Worm (Caenorhabditis elegans) whole organism, mixed stage, embryonic: Measurements from ENCODE around the gene ceh-22.

Experiments
- M03D4.4 ChIP-seq: sonication (generic microtip); optimal IDR thresholded peaks from 2 replicates; lab custom pipeline; 2017; ENCODE audit warnings: mild to moderate bottlenecking, missing genetic modification characterization, missing compliant biosample characterization
- bed-3 ChIP-seq: fragments of 200-800 bp; sonication (Bioruptor generic); optimal IDR thresholded peaks from 3 replicates; lab custom pipeline; 2018; ENCODE audit warnings: mild to moderate bottlenecking, missing genetic modification characterization, moderate library complexity, missing compliant biosample characterization
- blmp-1 ChIP-seq: fragments of 150-350 bp; optimal IDR thresholded peaks from 2 replicates; lab custom pipeline; 2014; ENCODE audit warnings: missing biosample characterization, missing genetic modification characterization
- ceh-39 ChIP-seq: fragments of 150-350 bp; optimal IDR thresholded peaks from 2 replicates; lab custom pipeline; 2014; ENCODE audit warnings: missing biosample characterization, missing genetic modification characterization
- ceh-43 ChIP-seq: fragments of 200-800 bp; sonication (Bioruptor generic); optimal IDR thresholded peaks from 2 replicates; lab custom pipeline; 2018; ENCODE audit warnings: mild to moderate bottlenecking, missing genetic modification characterization, moderate library complexity, missing compliant biosample characterization
- ceh-83 ChIP-seq: fragments of 200-800 bp; sonication (Bioruptor generic); optimal IDR thresholded peaks from 2 replicates; lab custom pipeline; 2018; ENCODE audit warnings: mild to moderate bottlenecking, missing genetic modification characterization, missing compliant biosample characterization
- ces-1 ChIP-seq: fragments of 150-350 bp; optimal IDR thresholded peaks from 2 replicates; lab custom pipeline; 2014; ENCODE audit warnings: missing biosample characterization, missing genetic modification reagents, missing genetic modification characterization
- cnd-1 ChIP-seq: fragments of 200-800 bp; sonication (Bioruptor generic); optimal IDR thresholded peaks from 2 replicates; lab custom pipeline; 2018; ENCODE audit warnings: mild to moderate bottlenecking, missing genetic modification characterization, missing compliant biosample characterization
- drap-1 ChIP-seq: fragments of 200-800 bp; sonication (Bioruptor generic); optimal IDR thresholded peaks from 3 replicates; lab custom pipeline; 2018; ENCODE audit warnings: mild to moderate bottlenecking, missing genetic modification characterization, missing compliant biosample characterization
- elt-1 ChIP-seq: sonication (generic microtip); optimal IDR thresholded peaks from 2 replicates; lab custom pipeline; 2017; ENCODE audit warnings: missing genetic modification characterization, mild to moderate bottlenecking, missing compliant biosample characterization, antibody characterized with exemption, moderate library complexity, borderline replicate concordance; ENCODE audit not compliant: insufficient read depth
- elt-3 ChIP-seq: fragments of 150-350 bp; optimal IDR thresholded peaks from 2 replicates; lab custom pipeline; 2014; ENCODE audit warnings: missing biosample characterization, missing genetic modification characterization
- flh-1 ChIP-seq: fragments of 200-800 bp; sonication (Bioruptor generic); optimal IDR thresholded peaks from 2 replicates; lab custom pipeline; 2018; ENCODE audit warnings: mild to moderate bottlenecking, missing genetic modification characterization, moderate library complexity, missing compliant biosample characterization
- ham-2 ChIP-seq: fragments of 200-800 bp; sonication (Bioruptor generic); optimal IDR thresholded peaks from 2 replicates; lab custom pipeline; 2018; ENCODE audit warnings: mild to moderate bottlenecking, missing genetic modification characterization, missing compliant biosample characterization
- hlh-1 ChIP-seq: fragments of 150-350 bp; optimal IDR thresholded peaks from 2 replicates; lab custom pipeline; 2014; ENCODE audit warnings: missing biosample characterization, missing genetic modification reagents, missing genetic modification characterization
- lin-13 ChIP-seq: fragments of 150-350 bp; optimal IDR thresholded peaks from 2 replicates; lab custom pipeline; 2014; ENCODE audit warnings: missing biosample characterization, missing genetic modification characterization
- lin-32 ChIP-seq: fragments of 200-800 bp; sonication (Bioruptor generic); optimal IDR thresholded peaks from 2 replicates; lab custom pipeline; 2018; ENCODE audit warnings: mild to moderate bottlenecking, missing genetic modification characterization, missing compliant biosample characterization
- lsy-2 ChIP-seq: fragments of 150-350 bp; optimal IDR thresholded peaks from 2 replicates; lab custom pipeline; 2014; ENCODE audit warnings: missing biosample characterization, missing genetic modification characterization
- mab-5 ChIP-seq: fragments of 150-350 bp; optimal IDR thresholded peaks from 2 replicates; lab custom pipeline; 2014; ENCODE audit warnings: missing biosample characterization, missing genetic modification characterization
- mls-2 ChIP-seq: sonication (generic microtip); optimal IDR thresholded peaks from 2 replicates; lab custom pipeline; 2016; ENCODE audit warnings: mild to moderate bottlenecking, missing genetic modification characterization, moderate library complexity, missing compliant biosample characterization
- nhr-12 ChIP-seq: fragments of 150-350 bp; optimal IDR thresholded peaks from 2 replicates; lab custom pipeline; 2014; ENCODE audit warnings: missing biosample characterization, missing genetic modification characterization
- nhr-2 ChIP-seq: fragments of 150-350 bp; optimal IDR thresholded peaks from 2 replicates; lab custom pipeline; 2014; ENCODE audit warnings: missing biosample characterization, missing genetic modification characterization
- nhr-28 ChIP-seq: fragments of 150-350 bp; optimal IDR thresholded peaks from 2 replicates; lab custom pipeline; 2014; ENCODE audit warnings: missing biosample characterization, missing genetic modification characterization
- pha-4 ChIP-seq: fragments of 150-350 bp; optimal IDR thresholded peaks from 2 replicates; lab custom pipeline; 2018; ENCODE audit warnings: missing biosample characterization, missing genetic modification reagents, missing genetic modification characterization
- sem-2 ChIP-seq: fragments of 200-800 bp; sonication (Bioruptor generic); optimal IDR thresholded peaks from 2 replicates; lab custom pipeline; 2018; ENCODE audit warnings: mild to moderate bottlenecking, missing genetic modification characterization, missing compliant biosample characterization
- snpc-4 ChIP-seq: fragments of 150-350 bp; optimal IDR thresholded peaks from 2 replicates; lab custom pipeline; 2014; ENCODE audit warnings: missing biosample characterization, missing genetic modification characterization
- sptf-1 ChIP-seq: sonication (generic microtip); optimal IDR thresholded peaks from 2 replicates; lab custom pipeline; 2017; ENCODE audit warnings: mild to moderate bottlenecking, missing genetic modification characterization, moderate library complexity, missing compliant biosample characterization
- tbx-8 ChIP-seq: fragments of 200-800 bp; sonication (Bioruptor generic); optimal IDR thresholded peaks from 2 replicates; lab custom pipeline; 2018; ENCODE audit warnings: mild to moderate bottlenecking, missing genetic modification characterization, moderate library complexity, missing compliant biosample characterization
- unc-120 ChIP-seq: sonication (generic microtip); optimal IDR thresholded peaks from 2 replicates; lab custom pipeline; 2017; ENCODE audit warnings: missing genetic modification characterization, missing compliant biosample characterization; ENCODE audit not compliant: poor library complexity, severe bottlenecking
- unc-62 ChIP-seq: fragments of 150-350 bp; optimal IDR thresholded peaks from 2 replicates; lab custom pipeline; 2014; ENCODE audit warnings: missing biosample characterization, missing genetic modification reagents, missing genetic modification characterization
- zip-8 ChIP-seq: fragments of 150-350 bp; optimal IDR thresholded peaks from 2 replicates; lab custom pipeline; 2014; ENCODE audit warnings: missing biosample characterization, missing genetic modification characterization
- ztf-11 ChIP-seq: fragments of 150-350 bp; optimal IDR thresholded peaks from 2 replicates; lab custom pipeline; 2014; ENCODE audit warnings: missing biosample characterization, missing genetic modification characterization

The ceh-22 gene

ce11 chrV:10671618-10672017, at the start of gene ceh-22:
TSS of gene ceh-22 (plus strand) at chrV:10671918.
- TF ChIP-seq nhr-2, result no peak
- TF ChIP-seq ceh-43 (GFP tag; lab: Kevin White, UChicago), result no peak
- TF ChIP-seq lin-32 (GFP tag; lab: Kevin White, UChicago), result no peak
- no peak for TF ChIP-seq ztf-11 (tag; lab: Kevin White, UChicago)
- no peak for TF ChIP-seq ceh-39 (tag; lab: Kevin White, UChicago)
- no peak for TF ChIP-seq tbx-8 (GFP tag; lab: Kevin White, UChicago)
- TF ChIP-seq mls-2 (tag; lab: Kevin White, UChicago), result no peak
- no peak for TF ChIP-seq M03D4.4 (tag; lab: Kevin White, UChicago)
- no peak for TF ChIP-seq hlh-1
- no peak for TF ChIP-seq ces-1 (GFP tag; lab: Kevin White, UChicago)

ce11 chrV:10630497-10630896, 41.2 kb upstream of the ceh-22 start:
- TF ChIP-seq zip-8 (tag; lab: Kevin White, UChicago) (no peak), drap-1 (GFP tag; lab: Kevin White, UChicago) (no peak), lsy-2 (tag; lab: Kevin White, UChicago) (no peak), elt-1 (tag; lab: Kevin White, UChicago) (no peak), unc-62 (GFP tag; lab: Kevin White, UChicago) (no peak), bed-3 (no peak), nhr-12 (tag; lab: Kevin White, UChicago) (no peak), sem-2 (GFP tag; lab: Kevin White, UChicago) (no peak), hlh-1 (no peak), sptf-1 (tag; lab: Kevin White, UChicago) (no peak), cnd-1 (tag; lab: Kevin White, UChicago) (no peak), elt-3 (tag; lab: Kevin White, UChicago) (no peak), snpc-4 (no peak), flh-1 (GFP tag; lab: Kevin White, UChicago) (no peak), mls-2 (tag; lab: Kevin White, UChicago) (no peak), nhr-2 (no peak), M03D4.4 (tag; lab: Kevin White, UChicago) (no peak), ztf-11 (tag; lab: Kevin White, UChicago) (no peak), ceh-83 (GFP tag; lab: Kevin White, UChicago) (no peak)

ce11 chrV:10632758-10633157, 39.0 kb upstream of the ceh-22 start, which contains the start of gene mab-23:
TSS of gene mab-23 (plus strand) at chrV:10633058.
- TF ChIP-seq unc-62 (GFP tag; lab: Kevin White, UChicago) (no peak), cnd-1 (tag; lab: Kevin White, UChicago) (no peak), M03D4.4 (tag; lab: Kevin White, UChicago) (no peak), nhr-12 (tag; lab: Kevin White, UChicago) (no peak), snpc-4 (no peak), mab-5 (tag; lab: Kevin White, UChicago) (no peak), bed-3 (no peak), elt-3 (tag; lab: Kevin White, UChicago) (no peak), lsy-2 (tag; lab: Kevin White, UChicago) (no peak), nhr-2 (no peak), unc-120 (no peak), tbx-8 (GFP tag; lab: Kevin White, UChicago) (no peak), lin-13 (tag; lab: Kevin White, UChicago) (no peak), nhr-28 (tag; lab: Kevin White, UChicago) (no peak), sptf-1 (tag; lab: Kevin White, UChicago) (no peak)

- TF ChIP-seq nhr-2 (no peak), lin-13 (tag; lab: Kevin White, UChicago) (no peak), M03D4.4 (tag; lab: Kevin White, UChicago) (no peak), blmp-1 (tag; lab: Kevin White, UChicago) (no peak), ham-2 (GFP tag; lab: Kevin White, UChicago) (no peak), lin-32 (GFP tag; lab: Kevin White, UChicago) (no peak), hlh-1 (no peak), cnd-1 (tag; lab: Kevin White, UChicago) (no peak), pha-4 (tag; lab: Kevin White, UChicago) (no peak), flh-1 (GFP tag; lab: Kevin White, UChicago) (no peak), ztf-11 (tag; lab: Kevin White, UChicago) (no peak)
Measured at ce11 chrV:10635722-10636121, 36.0 kb upstream of the ceh-22 start, which contains the start of gene kvs-2. TSS of gene kvs-2 (plus strand) at chrV:10636022.
